Fruit fly (Drosophila melanogaster) whole organism, embryonic: Measurements from ENCODE around the gene CG31100.

Experiments used
- Atf-2 ChIP-seq: fragments of 200-800 bp; sonication (Bioruptor generic); optimal IDR thresholded peaks from 2 replicates; lab custom pipeline; 2016; ENCODE audit warnings: missing biosample characterization, missing genetic modification characterization
- Bteb2 ChIP-seq: fragments of 200-800 bp; sonication (Bioruptor generic); optimal IDR thresholded peaks from 2 replicates; lab custom pipeline; 2016; ENCODE audit warnings: missing biosample characterization, missing genetic modification characterization
- CG10959 ChIP-seq: fragments of 200-800 bp; sonication (Bioruptor generic); IDR thresholded peaks from 2 replicates; pipeline ENCODE4 v1.3.6; 2022; ENCODE audit warnings: missing biosample characterization, missing genetic modification characterization
- CG14667 ChIP-seq: fragments of 200-800 bp; sonication (Bioruptor generic); IDR thresholded peaks from 2 replicates; pipeline ENCODE4 v1.3.6; 2022; ENCODE audit warnings: missing biosample characterization, missing genetic modification characterization
- CG14965 ChIP-seq: fragments of 200-800 bp; sonication (Bioruptor generic); optimal IDR thresholded peaks from 2 replicates; lab custom pipeline; 2016; ENCODE audit warnings: missing biosample characterization, missing genetic modification characterization, borderline replicate concordance
- CG18599 ChIP-seq: fragments of 200-800 bp; sonication (Bioruptor generic); optimal IDR thresholded peaks from 3 replicates; lab custom pipeline; 2017; ENCODE audit warnings: missing biosample characterization, missing genetic modification characterization, mild to moderate bottlenecking, moderate library complexity, missing genetic modification reagents
- CG3065 ChIP-seq: fragments of 200-800 bp; sonication (Bioruptor generic); optimal IDR thresholded peaks from 2 replicates; lab custom pipeline; 2016; ENCODE audit warnings: missing biosample characterization, missing genetic modification characterization
- CG4328 ChIP-seq: fragments of 200-800 bp; sonication (Bioruptor generic); optimal IDR thresholded peaks from 3 replicates; lab custom pipeline; 2017; ENCODE audit warnings: missing biosample characterization, missing genetic modification reagents, missing genetic modification characterization
- CG5245 ChIP-seq: fragments of 200-800 bp; sonication (Bioruptor generic); optimal IDR thresholded peaks from 3 replicates; lab custom pipeline; 2016; ENCODE audit warnings: missing biosample characterization, missing genetic modification characterization
- CG5953 ChIP-seq: fragments of 200-800 bp; sonication (Bioruptor generic); IDR thresholded peaks from 2 replicates; pipeline ENCODE4 v1.3.6; 2022; ENCODE audit warnings: missing biosample characterization, missing genetic modification characterization
- CG6175 ChIP-seq: fragments of 200-800 bp; sonication (Bioruptor generic); IDR thresholded peaks from 3 replicates; pipeline ENCODE4 v1.3.6; 2022; ENCODE audit warnings: missing biosample characterization, missing genetic modification characterization
- CG6272 ChIP-seq: fragments of 200-800 bp; sonication (Bioruptor generic); IDR thresholded peaks from 2 replicates; pipeline ENCODE4 v1.3.6; 2022; ENCODE audit warnings: missing biosample characterization, missing genetic modification characterization
- CG6654 ChIP-seq: fragments of 200-800 bp; sonication (Bioruptor generic); optimal IDR thresholded peaks from 2 replicates; lab custom pipeline; 2017; ENCODE audit warnings: missing biosample characterization, mild to moderate bottlenecking, missing genetic modification characterization
- CG6791 ChIP-seq: fragments of 200-800 bp; sonication (Bioruptor generic); IDR thresholded peaks from 3 replicates; pipeline ENCODE4 v1.3.6; 2022; ENCODE audit warnings: missing biosample characterization, missing genetic modification characterization; ENCODE audit not compliant: partially characterized antibody
- CG6854 ChIP-seq: fragments of 200-800 bp; sonication (Bioruptor generic); optimal IDR thresholded peaks from 3 replicates; lab custom pipeline; 2017; ENCODE audit warnings: missing biosample characterization, mild to moderate bottlenecking, missing genetic modification characterization
- CG9609 ChIP-seq: fragments of 200-800 bp; sonication (Bioruptor generic); optimal IDR thresholded peaks from 3 replicates; lab custom pipeline; 2016; ENCODE audit warnings: missing biosample characterization, missing genetic modification characterization
- CTCF ChIP-seq: fragments of 200-800 bp; sonication (Bioruptor generic); optimal IDR thresholded peaks from 2 replicates; lab custom pipeline; 2017; ENCODE audit warnings: missing biosample characterization, mild to moderate bottlenecking, missing genetic modification characterization, moderate library complexity
- Dip2 ChIP-seq: fragments of 200-800 bp; sonication (Bioruptor generic); IDR thresholded peaks from 2 replicates; pipeline ENCODE4 v1.3.6; 2022; ENCODE audit warnings: missing biosample characterization, missing genetic modification characterization
- Doc2 ChIP-seq: fragments of 200-800 bp; sonication (Bioruptor generic); IDR thresholded peaks from 2 replicates; pipeline ENCODE4 v1.3.6; 2022; ENCODE audit warnings: missing biosample characterization, missing genetic modification characterization
- Hr39 ChIP-seq: fragments of >200 bp; optimal IDR thresholded peaks from 2 replicates; lab custom pipeline; 2017
- Hsf ChIP-seq: fragments of 200-800 bp; sonication (Bioruptor generic); optimal IDR thresholded peaks from 3 replicates; lab custom pipeline; 2016; ENCODE audit warnings: missing biosample characterization, missing genetic modification characterization
- Jarid2 ChIP-seq: fragments of 200-800 bp; sonication (Bioruptor generic); optimal IDR thresholded peaks from 3 replicates; lab custom pipeline; 2017; ENCODE audit warnings: mild to moderate bottlenecking, missing biosample characterization, missing genetic modification reagents, missing genetic modification characterization
- NC2α ChIP-seq: fragments of 200-800 bp; sonication (Bioruptor generic); optimal IDR thresholded peaks from 2 replicates; lab custom pipeline; 2016; ENCODE audit warnings: missing biosample characterization, missing genetic modification characterization
- NK7.1 ChIP-seq: fragments of 200-800 bp; sonication (Bioruptor generic); optimal IDR thresholded peaks from 3 replicates; lab custom pipeline; 2016; ENCODE audit warnings: missing biosample characterization, missing genetic modification characterization
- Nf-YB ChIP-seq: fragments of 200-800 bp; sonication (Bioruptor generic); optimal IDR thresholded peaks from 3 replicates; lab custom pipeline; 2019; ENCODE audit warnings: missing biosample characterization, mild to moderate bottlenecking, missing genetic modification characterization, moderate library complexity
- Optix ChIP-seq: fragments of 200-800 bp; sonication (Bioruptor generic); IDR thresholded peaks from 3 replicates; pipeline ENCODE4 v1.3.6; 2022; ENCODE audit warnings: missing biosample characterization, missing genetic modification characterization
- Ravus ChIP-seq: fragments of 200-800 bp; sonication (Bioruptor generic); IDR thresholded peaks from 2 replicates; pipeline ENCODE4 v1.3.6; 2022; ENCODE audit warnings: missing biosample characterization, missing genetic modification characterization
- Ssrp ChIP-seq: fragments of 200-800 bp; sonication (Bioruptor generic); optimal IDR thresholded peaks from 2 replicates; lab custom pipeline; 2018; ENCODE audit warnings: missing biosample characterization, mild to moderate bottlenecking, missing genetic modification characterization, moderate library complexity
- Taf1 ChIP-seq: fragments of 200-800 bp; sonication (Bioruptor generic); IDR thresholded peaks from 2 replicates; pipeline ENCODE4 v1.3.6; 2022; ENCODE audit warnings: missing biosample characterization, missing genetic modification characterization
- amos ChIP-seq: fragments of 200-800 bp; sonication (Bioruptor generic); IDR thresholded peaks from 2 replicates; pipeline ENCODE4 v1.3.6; 2022; ENCODE audit warnings: missing biosample characterization, missing genetic modification characterization; ENCODE audit not compliant: partially characterized antibody
- ash1 ChIP-seq: fragments of 200-800 bp; sonication (Bioruptor generic); optimal IDR thresholded peaks from 2 replicates; lab custom pipeline; 2018; ENCODE audit warnings: missing biosample characterization, mild to moderate bottlenecking, missing genetic modification characterization
- cas ChIP-seq: fragments of 200-800 bp; sonication (Bioruptor generic); IDR thresholded peaks from 2 replicates; pipeline ENCODE4 v1.3.6; 2022; ENCODE audit warnings: missing biosample characterization, missing genetic modification characterization
- caup ChIP-seq: fragments of 200-800 bp; sonication (Bioruptor generic); optimal IDR thresholded peaks from 3 replicates; lab custom pipeline; 2017; ENCODE audit warnings: missing biosample characterization, mild to moderate bottlenecking, missing genetic modification characterization, moderate library complexity; ENCODE audit not compliant: severe bottlenecking
- corto ChIP-seq: fragments of 200-800 bp; sonication (Bioruptor generic); optimal IDR thresholded peaks from 2 replicates; lab custom pipeline; 2016; ENCODE audit warnings: missing biosample characterization, mild to moderate bottlenecking, missing genetic modification characterization, moderate library complexity
- dpn ChIP-seq, 2 experiments: fragments of 200-800 bp; sonication (Bioruptor generic); optimal IDR thresholded peaks; 3 replicates each; lab custom pipeline; 2016; ENCODE audit warnings: missing biosample characterization in 2 of 2, missing genetic modification characterization in 2 of 2
- exex ChIP-seq: fragments of 200-800 bp; sonication (Bioruptor generic); optimal IDR thresholded peaks from 4 replicates; lab custom pipeline; 2018; ENCODE audit warnings: missing biosample characterization, mild to moderate bottlenecking, missing genetic modification characterization, moderate library complexity
- fd3F ChIP-seq: fragments of 200-800 bp; sonication (Bioruptor generic); optimal IDR thresholded peaks from 2 replicates; lab custom pipeline; 2018; ENCODE audit warnings: missing biosample characterization, mild to moderate bottlenecking, missing genetic modification characterization, moderate library complexity
- fd96Cb ChIP-seq: fragments of 200-800 bp; sonication (Bioruptor generic); optimal IDR thresholded peaks from 2 replicates; lab custom pipeline; 2018; ENCODE audit warnings: missing biosample characterization, mild to moderate bottlenecking, missing genetic modification characterization, moderate library complexity
- gce ChIP-seq: fragments of 200-800 bp; sonication (Bioruptor generic); IDR thresholded peaks from 3 replicates; pipeline ENCODE4 v1.3.6; 2022; ENCODE audit warnings: missing biosample characterization, missing genetic modification characterization
- gcm2 ChIP-seq: fragments of 200-800 bp; sonication (Bioruptor generic); optimal IDR thresholded peaks from 2 replicates; lab custom pipeline; 2016; ENCODE audit warnings: missing biosample characterization, missing genetic modification characterization
- ham ChIP-seq: fragments of 200-800 bp; sonication (Bioruptor generic); IDR thresholded peaks from 2 replicates; pipeline ENCODE4 v1.3.6; 2022; ENCODE audit warnings: missing biosample characterization, missing genetic modification characterization
- hb ChIP-seq: fragments of 200-800 bp; sonication (Bioruptor generic); IDR thresholded peaks from 3 replicates; pipeline ENCODE4 v1.3.6; 2022; ENCODE audit warnings: missing biosample characterization, missing genetic modification characterization; ENCODE audit not compliant: partially characterized antibody
- jumu ChIP-seq: fragments of 200-800 bp; sonication (Bioruptor generic); optimal IDR thresholded peaks from 3 replicates; lab custom pipeline; 2016; ENCODE audit warnings: missing biosample characterization, missing genetic modification characterization
- lab ChIP-seq: fragments of 200-800 bp; sonication (Bioruptor generic); optimal IDR thresholded peaks from 3 replicates; lab custom pipeline; 2017; ENCODE audit warnings: missing biosample characterization, missing genetic modification characterization, mild to moderate bottlenecking, moderate library complexity, missing genetic modification reagents
- lov ChIP-seq, 2 experiments: fragments of 200-800 bp in 1 of 2; fragments of >200 bp in 1 of 2; sonication (Bioruptor generic) in 1 of 2; IDR thresholded peaks in 1 of 2; optimal IDR thresholded peaks in 1 of 2; 2 replicates in 1 of 2; 3 replicates in 1 of 2; pipeline versions ENCODE4 v1.3.6 to Lab custom; 2017 to 2022; ENCODE audit warnings: missing biosample characterization in 1 of 2, missing genetic modification characterization in 1 of 2
- maf-S ChIP-seq: fragments of 200-800 bp; sonication (Bioruptor generic); optimal IDR thresholded peaks from 2 replicates; lab custom pipeline; 2016; ENCODE audit warnings: missing biosample characterization, missing genetic modification characterization
- mam ChIP-seq: fragments of 200-800 bp; sonication (Bioruptor generic); optimal IDR thresholded peaks from 3 replicates; lab custom pipeline; 2016; ENCODE audit warnings: missing biosample characterization, missing genetic modification characterization
- oc ChIP-seq: fragments of 200-800 bp; sonication (Bioruptor generic); optimal IDR thresholded peaks from 2 replicates; lab custom pipeline; 2018; ENCODE audit warnings: missing biosample characterization, mild to moderate bottlenecking, missing genetic modification characterization, moderate library complexity
- row ChIP-seq: fragments of 200-800 bp; sonication (Bioruptor generic); IDR thresholded peaks from 3 replicates; pipeline ENCODE4 v1.3.6; 2022; ENCODE audit warnings: missing biosample characterization, missing genetic modification characterization
- sna ChIP-seq: fragments of 200-800 bp; sonication (Bioruptor generic); IDR thresholded peaks from 2 replicates; pipeline ENCODE4 v1.3.6; 2022; ENCODE audit warnings: missing biosample characterization, missing genetic modification characterization; ENCODE audit not compliant: partially characterized antibody
- stwl ChIP-seq: fragments of 200-800 bp; sonication (Bioruptor generic); optimal IDR thresholded peaks from 3 replicates; lab custom pipeline; 2018; ENCODE audit warnings: missing biosample characterization, mild to moderate bottlenecking, missing genetic modification characterization, moderate library complexity
- z ChIP-seq: fragments of 200-800 bp; sonication (Bioruptor generic); IDR thresholded peaks from 3 replicates; pipeline ENCODE4 v1.3.6; 2022; ENCODE audit warnings: missing biosample characterization, missing genetic modification characterization

CG31100 gene

dm6 chr3R:9039448-9039847 is 36.0 kb upstream of the CG31100 start, which contains the start of gene neur (continued):
- TF ChIP-seq Jarid2 (GFP tag; lab: Kevin White, UChicago) (no peak), exex (no peak), cas (GFP tag; lab: Robert Waterston, UW) (no peak), amos (GFP tag; lab: Robert Waterston, UW) (peak; percentile 77), CG18599 (GFP tag; lab: Kevin White, UChicago) (peak; percentile 4), fd3F (GFP tag; lab: Kevin White, UChicago) (no peak), Nf-YB (peak; percentile 23), dpn (GFP tag; optimal IDR thresholded peaks at IDR 0.05; lab: Kevin White, UChicago) (peak; percentile 14 to 29), mam (GFP tag; lab: Kevin White, UChicago) (no peak), CG4328 (GFP tag; lab: Kevin White, UChicago) (peak; percentile 15), CG14667 (no peak), CG6854 (GFP tag; lab: Kevin White, UChicago) (no peak), gcm2 (no peak), CG5245 (GFP tag; lab: Kevin White, UChicago) (no peak), CG6654 (no peak), CG3065 (no peak), row (peak; percentile 77), Dip2 (GFP tag; lab: Robert Waterston, UW) (no peak), lov (optimal IDR thresholded peaks at IDR 0.05; lab: Kevin White, UChicago) (no peak), lov (GFP tag; IDR thresholded peaks at IDR 0.05; lab: Robert Waterston, UW) (no peak), stwl (tag; lab: Kevin White, UChicago) (peak; percentile 94), z (no peak), NC2α (no peak), ash1 (GFP tag; lab: Kevin White, UChicago) (no peak), CG10959 (GFP tag; lab: Robert Waterston, UW) (no peak), Doc2 (GFP tag; lab: Robert Waterston, UW) (no peak), ham (GFP tag; lab: Robert Waterston, UW) (no peak), CG6272 (GFP tag; lab: Robert Waterston, UW) (no peak), CG5953 (GFP tag; lab: Robert Waterston, UW) (no peak), oc (tag; lab: Kevin White, UChicago) (no peak), gce (no peak), fd96Cb (tag; lab: Kevin White, UChicago) (no peak), sna (peak; percentile 51; the same call in 1 of the 2 replicates), Ravus (GFP tag; lab: Robert Waterston, UW) (no peak), Atf-2 (GFP tag; lab: Kevin White, UChicago) (no peak), hb (GFP tag; lab: Robert Waterston, UW) (peak; percentile 60; the same call in 1 of the 3 replicates), CG6175 (GFP tag; lab: Robert Waterston, UW) (no peak), Bteb2 (GFP tag; lab: Kevin White, UChicago) (no peak), caup (GFP tag; lab: Kevin White, UChicago) (no peak), jumu (GFP tag; lab: Kevin White, UChicago) (peak; percentile 13), CTCF (peak; percentile 7), Taf1 (GFP tag; lab: Robert Waterston, UW) (no peak), lab (GFP tag; lab: Kevin White, UChicago) (peak; percentile 18), corto (GFP tag; lab: Kevin White, UChicago) (no peak), CG14965 (GFP tag; lab: Kevin White, UChicago) (no peak), NK7.1 (GFP tag; lab: Kevin White, UChicago) (no peak), Hr39 (lab: Kevin White, UChicago) (no peak), Optix (GFP tag; lab: Robert Waterston, UW) (no peak), Hsf (peak; percentile 53), Ssrp (tag; lab: Kevin White, UChicago) (peak; percentile 2), maf-S (GFP tag; lab: Kevin White, UChicago) (no peak), CG9609 (GFP tag; lab: Kevin White, UChicago) (no peak), CG6791 (GFP tag; lab: Robert Waterston, UW) (peak; percentile 59; the same call in 2 of the 3 replicates)
